Fruit fly (Drosophila melanogaster): Measurements from ENCODE around the gene Fum4.

DNA sequence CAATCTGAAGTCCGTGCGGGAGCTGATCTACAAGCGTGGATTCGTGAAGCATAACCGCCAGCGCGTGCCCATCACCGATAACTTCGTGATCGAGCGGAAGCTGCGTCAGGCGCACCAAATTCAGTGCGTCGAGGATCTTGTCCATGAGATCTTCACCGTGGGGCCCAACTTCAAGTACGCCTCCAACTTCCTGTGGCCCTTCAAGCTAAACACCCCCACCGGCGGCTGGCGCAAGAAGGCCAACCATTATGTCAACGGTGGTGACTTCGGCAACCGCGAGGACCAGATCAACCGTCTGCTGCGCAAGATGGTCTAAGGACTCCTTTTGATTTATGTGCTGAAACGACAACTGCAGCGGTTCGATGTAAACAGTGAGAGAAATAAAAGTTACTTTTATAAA is 10.4 kb upstream of the Fum4 start:
- TF ChIP-seq fd96Ca (GFP tag; IDR thresholded peaks at IDR 0.05), result no peak
- no peak for TF ChIP-seq CG13204 (GFP tag; optimal IDR thresholded peaks at IDR 0.05)
- TF ChIP-seq Pif1A (GFP tag; optimal IDR thresholded peaks at IDR 0.05), result no peak
- no peak for TF ChIP-seq Pif1B (GFP tag; optimal IDR thresholded peaks at IDR 0.05)
- TF ChIP-seq CG4496 (GFP tag; IDR thresholded peaks at IDR 0.05), result 0 out of 3 replicates have a peak, but pooled peaks have one; percentile 37
- TF ChIP-seq CG10348 (GFP tag; IDR thresholded peaks at IDR 0.05), result no peak
- TF ChIP-seq CG12605 (GFP tag; IDR thresholded peaks at IDR 0.05), result no peak
- no peak for TF ChIP-seq CG8159 (tag; optimal IDR thresholded peaks at IDR 0.05)

All from whole organism, pupa.